Worm (Caenorhabditis elegans): Measurements from ENCODE around the gene C04A11.2.
A peak's percentile ranks its signal among the peaks of the same experiment; 100 is the strongest.

The C04A11.2 gene

DNA sequence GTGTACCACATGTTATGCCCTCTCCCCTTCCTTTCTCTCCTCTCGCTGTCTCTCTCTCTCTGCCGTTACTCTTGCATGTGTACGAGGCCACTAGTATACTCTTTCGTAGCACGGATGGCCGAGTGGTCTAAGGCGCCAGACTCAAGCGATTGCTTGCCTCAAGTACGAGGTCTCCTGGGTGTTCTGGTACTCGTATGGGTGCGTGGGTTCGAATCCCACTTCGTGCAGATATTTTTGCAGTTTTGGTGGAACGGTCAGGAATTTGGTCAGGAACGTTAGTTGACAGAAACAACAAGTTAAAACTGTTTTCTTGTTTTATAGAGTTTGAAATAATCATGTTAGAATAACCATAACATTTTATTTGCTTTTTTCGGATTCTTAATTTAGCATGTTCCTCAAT lies 3.2 kb downstream of the C04A11.2 start (continued):
- TF ChIP-seq ztf-16 (tag; optimal IDR thresholded peaks at IDR 0.05) (peak; percentile 98), che-1 (tag; optimal IDR thresholded peaks at IDR 0.05) (peak; percentile 97), eyg-1 (tag; optimal IDR thresholded peaks at IDR 0.05) (peak; percentile 99), lin-11 (tag; optimal IDR thresholded peaks at IDR 0.05) (peak; percentile 95), npax-4 (tag; optimal IDR thresholded peaks at IDR 0.05) (peak; percentile 97), ceh-22 (tag; optimal IDR thresholded peaks at IDR 0.05) (peak; percentile 82), pat-9 (tag; optimal IDR thresholded peaks at IDR 0.05) (peak; percentile 98), elt-4 (tag; optimal IDR thresholded peaks at IDR 0.05) (peak; percentile 92), ceh-14 (tag; optimal IDR thresholded peaks at IDR 0.05) (peak; percentile 98), ceh-2 (tag; optimal IDR thresholded peaks at IDR 0.05) (peak; percentile 98), pag-3 (tag; optimal IDR thresholded peaks at IDR 0.05; ENCODE audit: borderline replicate concordance) (peak; percentile 97), lim-6 (tag; optimal IDR thresholded peaks at IDR 0.05) (peak; percentile 95), T23F11.4 (GFP tag; optimal IDR thresholded peaks at IDR 0.05) (peak; percentile 98), pqm-1 (tag; optimal IDR thresholded peaks at IDR 0.05) (peak; percentile 95), Y22D7AL.16 (tag; optimal IDR thresholded peaks at IDR 0.05) (peak; percentile 98), mec-3 (tag; optimal IDR thresholded peaks at IDR 0.05; ENCODE audit: borderline replicate concordance) (peak; percentile 94), pha-2 (tag; optimal IDR thresholded peaks at IDR 0.05) (peak; percentile 96), K09A11.1 (tag; optimal IDR thresholded peaks at IDR 0.05; ENCODE audit: insufficient read depth) (peak; percentile 93), tbx-7 (tag; optimal IDR thresholded peaks at IDR 0.05) (peak; percentile 81), rnt-1 (tag; optimal IDR thresholded peaks at IDR 0.05) (peak; percentile 98), ceh-9 (tag; optimal IDR thresholded peaks at IDR 0.05) (peak; percentile 97), fkh-10 (GFP tag; optimal IDR thresholded peaks at IDR 0.05) (peak; percentile 93), ceh-6 (GFP tag; optimal IDR thresholded peaks at IDR 0.05) (peak; percentile 99), sox-2 (GFP tag; IDR thresholded peaks at IDR 0.05) (peak; percentile 97), nfya-1 (tag; optimal IDR thresholded peaks at IDR 0.05) (peak; percentile 88), sdc-2 (tag; optimal IDR thresholded peaks at IDR 0.05) (peak; percentile 96), hlh-15 (tag; optimal IDR thresholded peaks at IDR 0.05) (peak; percentile 97), pros-1 (tag; optimal IDR thresholded peaks at IDR 0.05) (peak; percentile 80), C08G9.2 (tag; optimal IDR thresholded peaks at IDR 0.05) (peak; percentile 97), ceh-48 (tag; optimal IDR thresholded peaks at IDR 0.05) (peak; percentile 95), ceh-31 (tag; optimal IDR thresholded peaks at IDR 0.05) (peak; percentile 96), ceh-30 (tag; optimal IDR thresholded peaks at IDR 0.05) (peak; percentile 99), odd-2 (tag; optimal IDR thresholded peaks at IDR 0.05) (peak; percentile 85), zip-5 (tag; optimal IDR thresholded peaks at IDR 0.05) (peak; percentile 91)

DNA sequence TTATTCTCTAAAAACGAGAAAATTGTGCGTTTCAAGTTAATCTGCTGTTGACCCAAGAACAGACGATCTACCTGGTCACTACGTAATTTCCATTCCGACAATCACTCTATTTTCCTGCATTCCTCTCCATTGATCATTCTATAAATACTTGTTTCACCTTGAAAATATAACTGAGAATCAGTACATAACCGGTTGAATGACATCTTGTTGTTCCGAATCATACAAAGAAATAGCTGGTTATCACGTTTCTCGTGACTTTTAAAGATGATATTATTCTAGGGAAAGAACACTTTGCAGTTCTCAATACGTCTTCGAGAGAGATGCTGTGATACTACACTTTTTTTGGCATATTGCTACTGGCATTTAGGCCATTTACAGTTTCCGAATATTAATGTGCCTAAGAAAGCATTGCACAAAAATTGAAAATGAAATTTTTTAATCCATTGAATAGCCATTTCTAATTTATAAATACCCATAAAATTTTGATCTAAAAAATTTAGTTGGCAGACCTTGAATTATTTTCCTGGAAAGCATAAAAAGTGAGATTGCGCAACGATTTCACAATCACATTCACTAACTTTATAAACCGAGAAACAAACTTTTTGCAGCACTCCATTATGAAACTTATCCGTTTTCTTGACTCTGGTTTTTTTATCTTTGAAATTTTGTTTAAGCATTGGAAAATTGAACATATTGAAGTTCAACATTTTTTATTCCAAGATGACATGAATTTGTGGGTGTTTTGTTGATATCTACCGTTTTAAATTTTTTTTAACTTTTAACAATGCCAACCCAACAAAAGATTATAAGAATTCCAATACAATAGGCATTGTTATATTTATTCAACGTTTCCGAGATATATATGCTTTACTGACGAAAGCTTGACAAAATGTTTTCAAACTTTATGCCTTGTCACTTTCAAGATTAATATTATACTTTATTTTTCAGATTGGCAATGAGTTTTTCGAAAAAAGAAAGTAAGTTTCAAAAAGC lies 4.7 kb downstream of the C04A11.2 start, which contains the start of gene C04A11.5:
Gene C04A11.5 (plus strand): TSS at position 943 of the 993 bp plus-strand sequence.
- TF ChIP-seq ceh-19 (GFP tag; optimal IDR thresholded peaks at IDR 0.05) (no peak), zip-5 (tag; optimal IDR thresholded peaks at IDR 0.05) (no peak), ceh-18 (tag; optimal IDR thresholded peaks at IDR 0.05) (no peak), pros-1 (tag; optimal IDR thresholded peaks at IDR 0.05) (no peak), pax-1 (tag; optimal IDR thresholded peaks at IDR 0.05) (no peak), hlh-6 (tag; optimal IDR thresholded peaks at IDR 0.05) (no peak), tbx-2 (tag; optimal IDR thresholded peaks at IDR 0.05) (no peak), ets-4 (tag; optimal IDR thresholded peaks at IDR 0.05) (no peak), lin-11 (tag; optimal IDR thresholded peaks at IDR 0.05) (no peak), mec-3 (tag; optimal IDR thresholded peaks at IDR 0.05; ENCODE audit: borderline replicate concordance) (no peak), ztf-16 (tag; optimal IDR thresholded peaks at IDR 0.05) (no peak), hlh-13 (GFP tag; optimal IDR thresholded peaks at IDR 0.05) (no peak), fkh-6 (tag; optimal IDR thresholded peaks at IDR 0.05) (no peak), rnt-1 (tag; optimal IDR thresholded peaks at IDR 0.05) (no peak), ceh-6 (GFP tag; optimal IDR thresholded peaks at IDR 0.05) (no peak), npax-4 (tag; optimal IDR thresholded peaks at IDR 0.05) (no peak), madf-2 (tag; optimal IDR thresholded peaks at IDR 0.05) (no peak), pat-9 (tag; optimal IDR thresholded peaks at IDR 0.05) (no peak), Y22D7AL.16 (tag; optimal IDR thresholded peaks at IDR 0.05) (no peak), ceh-9 (tag; optimal IDR thresholded peaks at IDR 0.05) (no peak)
